Fruit fly (Drosophila melanogaster) whole organism, wandering third instar larva: ENCODE results near the gene ari-1.
A peak's percentile ranks its signal among the peaks of the same experiment; 100 is the strongest.

Experiments
- Abd-B ChIP-seq: fragments of >200 bp; optimal IDR thresholded peaks from 2 replicates; lab custom pipeline; 2017; ENCODE audit warnings: missing biosample characterization, missing genetic modification characterization
- CG32264 ChIP-seq: fragments of 200-800 bp; sonication (Bioruptor generic); optimal IDR thresholded peaks from 2 replicates; lab custom pipeline; 2016; ENCODE audit warnings: missing biosample characterization, missing genetic modification characterization
- CrebA ChIP-seq: fragments of 200-800 bp; sonication (Bioruptor generic); optimal IDR thresholded peaks from 2 replicates; lab custom pipeline; 2016; ENCODE audit warnings: missing biosample characterization, mild to moderate bottlenecking, missing genetic modification characterization, borderline replicate concordance
- Dfd ChIP-seq: fragments of >200 bp; optimal IDR thresholded peaks from 2 replicates; lab custom pipeline; 2017; ENCODE audit warnings: missing biosample characterization, missing genetic modification characterization
- Dif ChIP-seq: fragments of 200-275, 200-300 bp; sonication (Bioruptor generic); optimal IDR thresholded peaks from 2 replicates; lab custom pipeline; 2018; ENCODE audit warnings: missing biosample characterization, missing genetic modification characterization; ENCODE audit not compliant: partially characterized antibody
- HLH106 ChIP-seq: fragments of 200-800 bp; optimal IDR thresholded peaks from 3 replicates; lab custom pipeline; 2019; ENCODE audit warnings: missing biosample characterization, mild to moderate bottlenecking, missing genetic modification characterization, moderate library complexity
- Hnf4 ChIP-seq: fragments of 200-800 bp; sonication (Bioruptor generic); optimal IDR thresholded peaks from 2 replicates; lab custom pipeline; 2016; ENCODE audit warnings: missing biosample characterization, mild to moderate bottlenecking, missing genetic modification characterization
- Hr78 ChIP-seq: fragments of >200 bp; optimal IDR thresholded peaks from 2 replicates; lab custom pipeline; 2017; ENCODE audit warnings: missing biosample characterization, missing genetic modification characterization
- Hr83 ChIP-seq: fragments of 200-300 bp; sonication (Bioruptor generic); optimal IDR thresholded peaks from 2 replicates; lab custom pipeline; 2016; ENCODE audit warnings: missing biosample characterization, mild to moderate bottlenecking, missing genetic modification characterization, moderate library complexity; ENCODE audit not compliant: poor library complexity, severe bottlenecking
- Jra ChIP-seq: sonication (Bioruptor generic); optimal IDR thresholded peaks from 2 replicates; lab custom pipeline; 2016; ENCODE audit warnings: missing biosample characterization, missing genetic modification characterization
- Mio ChIP-seq: sonication (Bioruptor generic); optimal IDR thresholded peaks from 2 replicates; lab custom pipeline; 2016; ENCODE audit warnings: missing biosample characterization, missing genetic modification characterization
- Myc ChIP-seq: fragments of >200 bp; optimal IDR thresholded peaks from 2 replicates; lab custom pipeline; 2017
- N ChIP-seq: fragments of >200 bp; optimal IDR thresholded peaks from 2 replicates; lab custom pipeline; 2018; ENCODE audit warnings: missing biosample characterization, missing external identifiers, missing genetic modification characterization
- OdsH ChIP-seq: fragments of 200-800 bp; sonication (Bioruptor generic); optimal IDR thresholded peaks from 2 replicates; lab custom pipeline; 2016; ENCODE audit warnings: missing biosample characterization, mild to moderate bottlenecking, missing genetic modification characterization
- Rel ChIP-seq, 2 experiments: fragments of 200-800 bp; sonication (Bioruptor generic) in 1 of 2; optimal IDR thresholded peaks; 2 replicates in 1 of 2; 3 replicates in 1 of 2; lab custom pipeline; 2016 to 2019; ENCODE audit warnings: mild to moderate bottlenecking in 2 of 2, missing biosample characterization in 2 of 2, missing genetic modification characterization in 2 of 2, moderate library complexity in 1 of 2
- Vsx2 ChIP-seq: fragments of 200-300, 225-300 bp; sonication (Bioruptor generic); optimal IDR thresholded peaks from 2 replicates; lab custom pipeline; 2018; ENCODE audit warnings: missing biosample characterization, missing genetic modification characterization; ENCODE audit not compliant: partially characterized antibody
- br ChIP-seq: fragments of 200-800 bp; sonication (Bioruptor generic); optimal IDR thresholded peaks from 2 replicates; lab custom pipeline; 2016; ENCODE audit warnings: missing biosample characterization, missing genetic modification characterization
- brk ChIP-seq: fragments of 200-800 bp; sonication (Bioruptor generic); optimal IDR thresholded peaks from 2 replicates; lab custom pipeline; 2016; ENCODE audit warnings: missing biosample characterization, mild to moderate bottlenecking, missing genetic modification characterization
- dl ChIP-seq, 2 experiments: fragments of 175-275, 200-275 bp in 1 of 2; fragments of 200-275 bp in 1 of 2; sonication (Bioruptor generic); optimal IDR thresholded peaks; lab custom pipeline; 2018; ENCODE audit warnings: mild to moderate bottlenecking in 2 of 2, missing biosample characterization in 2 of 2, missing genetic modification characterization in 2 of 2, moderate library complexity in 2 of 2; ENCODE audit not compliant: partially characterized antibody in 2 of 2, insufficient read depth in 1 of 2
- dmrt93B ChIP-seq: fragments of 200-800 bp; sonication (Bioruptor generic); optimal IDR thresholded peaks from 2 replicates; lab custom pipeline; 2018; ENCODE audit warnings: missing biosample characterization, mild to moderate bottlenecking, missing genetic modification characterization
- dsf ChIP-seq: sonication (Bioruptor generic); optimal IDR thresholded peaks from 2 replicates; lab custom pipeline; 2016; ENCODE audit warnings: missing biosample characterization, missing genetic modification characterization, borderline replicate concordance
- foxo ChIP-seq, 2 experiments: fragments of 200-800 bp; sonication (Bioruptor generic); optimal IDR thresholded peaks; 2 replicates in 1 of 2; 3 replicates in 1 of 2; lab custom pipeline; 2016 to 2017; ENCODE audit warnings: missing biosample characterization in 2 of 2, missing genetic modification characterization in 2 of 2
- fru ChIP-seq: fragments of 200-800 bp; sonication (Bioruptor generic); optimal IDR thresholded peaks from 3 replicates; lab custom pipeline; 2016; ENCODE audit warnings: missing biosample characterization, mild to moderate bottlenecking, missing genetic modification characterization
- h ChIP-seq: fragments of 200-800 bp; sonication (Bioruptor generic); optimal IDR thresholded peaks from 3 replicates; lab custom pipeline; 2016; ENCODE audit warnings: missing biosample characterization, mild to moderate bottlenecking, missing genetic modification characterization
- jim ChIP-seq: fragments of 175-275, 200-325 bp; sonication (Bioruptor generic); optimal IDR thresholded peaks from 2 replicates; lab custom pipeline; 2016; ENCODE audit warnings: missing biosample characterization, mild to moderate bottlenecking, missing genetic modification characterization
- lola ChIP-seq: fragments of >200 bp; optimal IDR thresholded peaks from 2 replicates; lab custom pipeline; 2017; ENCODE audit warnings: missing biosample characterization, missing genetic modification characterization
- pan ChIP-seq: fragments of >200 bp; optimal IDR thresholded peaks from 2 replicates; lab custom pipeline; 2017
- psq ChIP-seq: fragments of 200-800 bp; sonication (Bioruptor generic); optimal IDR thresholded peaks from 3 replicates; lab custom pipeline; 2017; ENCODE audit warnings: missing biosample characterization, mild to moderate bottlenecking, missing genetic modification characterization, moderate library complexity
- sv ChIP-seq: fragments of 200-800 bp; sonication (Bioruptor generic); optimal IDR thresholded peaks from 3 replicates; lab custom pipeline; 2016; ENCODE audit warnings: missing biosample characterization, missing genetic modification characterization
- tai ChIP-seq: sonication (Bioruptor generic); optimal IDR thresholded peaks from 2 replicates; lab custom pipeline; 2016; ENCODE audit warnings: missing biosample characterization, missing genetic modification characterization
- usp ChIP-seq: fragments of >200 bp; optimal IDR thresholded peaks from 2 replicates; lab custom pipeline; 2017; ENCODE audit warnings: missing biosample characterization, missing genetic modification characterization

ari-1 gene

DNA sequence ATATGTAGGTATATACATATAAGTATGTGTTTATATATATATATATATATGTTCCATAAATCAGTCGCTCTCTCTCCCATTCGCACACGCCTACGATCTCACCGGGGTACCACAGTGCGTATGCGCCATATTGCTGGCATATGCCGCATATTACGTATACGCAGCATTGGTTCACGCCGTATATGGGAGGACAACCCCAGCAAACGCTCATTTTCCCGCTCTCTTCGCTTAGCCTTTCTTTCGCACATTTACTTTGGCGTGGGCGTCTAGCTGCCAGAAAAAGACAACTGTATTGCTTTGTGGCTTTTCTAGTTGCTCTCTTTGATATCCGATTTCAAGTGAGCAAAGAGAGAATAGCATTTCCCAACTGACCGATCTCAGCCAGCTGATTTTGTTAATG lies 22.8 kb downstream of the ari-1 start:
- no peak for TF ChIP-seq HLH106
- no peak for TF ChIP-seq Dif (GFP tag; lab: Kevin White, UChicago)
- TF ChIP-seq N (GFP tag; lab: Kevin White, UChicago): no peak
- no peak for TF ChIP-seq Hnf4 (GFP tag; lab: Kevin White, UChicago)
- TF ChIP-seq Abd-B (GFP tag; lab: Kevin White, UChicago): no peak
- no peak for TF ChIP-seq fru (GFP tag; lab: Kevin White, UChicago)
- TF ChIP-seq h: no peak
- no peak for TF ChIP-seq dl (GFP tag; optimal IDR thresholded peaks at IDR 0.05; lab: Kevin White, UChicago; ENCODE audit: insufficient read depth in 1 of 2, partially characterized antibody in 2 of 2)
- TF ChIP-seq tai: no peak
- no peak for TF ChIP-seq psq (GFP tag; lab: Kevin White, UChicago)
- no peak for TF ChIP-seq Myc (lab: Kevin White, UChicago)
- no peak for TF ChIP-seq Mio (GFP tag; lab: Kevin White, UChicago)

DNA sequence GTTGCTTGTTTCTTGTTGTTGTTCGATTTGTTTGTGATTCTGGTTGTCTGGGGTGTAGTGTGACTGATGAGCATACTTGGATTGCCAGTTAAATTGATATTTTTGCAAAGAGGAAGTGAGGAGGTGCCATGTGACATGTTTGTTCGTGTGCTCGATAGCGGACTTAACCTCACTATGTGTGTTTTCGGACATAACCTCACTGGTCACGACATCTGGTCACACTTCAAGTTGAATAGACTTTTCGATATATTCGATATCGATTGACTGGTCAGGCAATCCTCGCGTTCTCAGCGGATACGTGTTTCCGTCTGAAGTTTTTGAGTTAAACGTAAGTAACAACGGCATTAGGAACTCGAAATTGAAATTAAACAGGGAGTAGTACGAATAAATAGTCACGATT lies 28.9 kb downstream of the ari-1 start:
- TF ChIP-seq pan (no peak), OdsH (no peak), usp (GFP tag; lab: Kevin White, UChicago) (no peak), sv (GFP tag; lab: Kevin White, UChicago) (no peak), jim (GFP tag; lab: Kevin White, UChicago) (no peak), Vsx2 (no peak), Jra (GFP tag; lab: Kevin White, UChicago) (no peak), dsf (GFP tag; lab: Kevin White, UChicago) (no peak), tai (no peak), Myc (lab: Kevin White, UChicago) (no peak), Dfd (GFP tag; lab: Kevin White, UChicago) (no peak), N (GFP tag; lab: Kevin White, UChicago) (no peak), br (GFP tag; lab: Kevin White, UChicago) (no peak), CrebA (GFP tag; lab: Kevin White, UChicago) (no peak), brk (GFP tag; lab: Kevin White, UChicago) (no peak)

DNA sequence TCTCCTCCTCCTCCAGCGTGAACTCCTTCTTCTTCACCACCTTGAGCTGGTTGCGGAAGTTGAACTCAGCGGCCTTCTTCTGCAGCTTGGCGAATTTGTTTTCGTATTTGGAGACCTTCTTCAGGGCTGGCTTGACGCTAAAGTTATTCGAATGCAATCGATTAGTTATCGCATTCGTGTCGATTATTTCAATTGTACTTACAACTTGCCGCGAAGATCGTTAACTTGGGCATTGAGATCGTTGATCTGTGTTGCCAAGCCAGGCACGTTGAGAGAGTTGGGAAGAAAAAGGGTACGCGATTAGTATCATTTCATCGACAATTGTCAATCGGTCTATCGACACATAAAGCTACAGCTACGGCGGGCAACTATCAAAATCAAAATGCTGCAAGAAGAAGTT lies 30.9 kb downstream of the ari-1 start:
- no peak for TF ChIP-seq CrebA (GFP tag; lab: Kevin White, UChicago)
- no peak for TF ChIP-seq Mio (GFP tag; lab: Kevin White, UChicago)
- no peak for TF ChIP-seq usp (GFP tag; lab: Kevin White, UChicago)
- no peak for TF ChIP-seq OdsH
- TF ChIP-seq br (GFP tag; lab: Kevin White, UChicago): no peak
- no peak for TF ChIP-seq jim (GFP tag; lab: Kevin White, UChicago)
- no peak for TF ChIP-seq dmrt93B (GFP tag; lab: Kevin White, UChicago)
- no peak for TF ChIP-seq dl (GFP tag; optimal IDR thresholded peaks at IDR 0.05; lab: Kevin White, UChicago; ENCODE audit: insufficient read depth in 1 of 2, partially characterized antibody in 2 of 2)
- no peak for TF ChIP-seq Rel (GFP tag; optimal IDR thresholded peaks at IDR 0.05; lab: Kevin White, UChicago)
- TF ChIP-seq Rel (tag; optimal IDR thresholded peaks at IDR 0.05; lab: Kevin White, UChicago): no peak
- TF ChIP-seq, all 38 proteins: peak for 0

DNA sequence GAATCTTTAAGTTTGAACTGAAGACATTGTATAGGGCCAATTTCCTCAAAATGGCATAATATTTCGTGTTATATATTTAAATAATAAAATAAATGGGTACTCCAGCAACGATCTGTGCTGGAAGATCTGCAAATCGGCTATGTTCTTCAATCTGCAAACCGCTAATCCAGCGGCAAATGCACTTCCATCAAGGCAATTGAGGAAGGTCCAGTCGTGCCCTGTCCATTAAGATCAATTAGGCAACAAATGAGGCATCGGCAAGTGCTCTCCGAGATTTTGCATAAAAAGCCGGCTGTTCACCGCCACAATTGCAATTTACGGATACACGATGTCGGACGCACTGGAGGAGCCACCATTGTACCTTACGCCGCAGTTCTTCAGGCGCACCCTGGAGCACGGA lies 34.2 kb downstream of the ari-1 start, which contains the start of gene CG7135:
CG7135 (plus strand) TSS at position 301 of the 400 bp plus-strand sequence.
- no peak for TF ChIP-seq CG32264
- TF ChIP-seq pan: no peak
- TF ChIP-seq br (GFP tag; lab: Kevin White, UChicago): no peak
- no peak for TF ChIP-seq sv (GFP tag; lab: Kevin White, UChicago)
- TF ChIP-seq OdsH: no peak
- no peak for TF ChIP-seq tai
- no peak for TF ChIP-seq Hr83 (GFP tag; lab: Kevin White, UChicago)
- TF ChIP-seq fru (GFP tag; lab: Kevin White, UChicago): no peak
- no peak for TF ChIP-seq lola
- no peak for TF ChIP-seq Hr78 (GFP tag; lab: Kevin White, UChicago)

DNA sequence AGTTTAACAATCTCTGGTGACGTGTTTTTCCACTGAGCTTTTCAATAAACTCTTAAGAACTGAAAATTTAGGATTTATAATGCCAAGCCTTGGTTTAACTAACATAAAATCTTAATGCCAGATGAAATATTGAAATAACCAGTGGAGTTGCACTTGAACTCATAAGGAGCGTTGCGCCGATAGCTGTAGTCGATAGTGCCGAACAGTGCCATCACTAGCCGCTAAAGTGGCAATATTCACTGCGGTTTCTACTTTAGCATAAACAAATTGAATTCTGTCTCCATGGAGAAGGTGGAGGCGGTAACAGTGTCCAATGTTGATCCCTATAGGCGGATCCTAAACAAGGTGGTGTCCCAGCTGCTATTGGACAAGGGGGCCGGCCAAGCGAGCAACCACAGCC lies 35.8 kb downstream of the ari-1 start, which contains the start of gene Taf8:
Taf8 (plus strand) TSS at position 193 of the 400 bp plus-strand sequence.
- no peak for TF ChIP-seq N (GFP tag; lab: Kevin White, UChicago)
- TF ChIP-seq Hr83 (GFP tag; lab: Kevin White, UChicago): peak; percentile 5
- TF ChIP-seq br (GFP tag; lab: Kevin White, UChicago): no peak
- TF ChIP-seq HLH106: peak; percentile 10
- no peak for TF ChIP-seq OdsH
- peak in 1 of 2 experiments; percentile 11 for TF ChIP-seq foxo (GFP tag; optimal IDR thresholded peaks at IDR 0.05; lab: Kevin White, UChicago)
